Fruit fly (Drosophila melanogaster) whole organism, embryonic: ENCODE results near the gene ND-24.

Experiments used
- BEAF-32 ChIP-seq: fragments of 200-800 bp; sonication (Bioruptor generic); optimal IDR thresholded peaks from 3 replicates; lab custom pipeline; 2017; ENCODE audit warnings: missing biosample characterization, missing genetic modification characterization, mild to moderate bottlenecking, moderate library complexity, missing genetic modification reagents
- C15 ChIP-seq: fragments of 200-800 bp; sonication (Bioruptor generic); IDR thresholded peaks from 3 replicates; pipeline ENCODE4 v1.3.6; 2022; ENCODE audit warnings: missing biosample characterization, missing genetic modification characterization
- CG10267 ChIP-seq: fragments of 200-800 bp; sonication (Bioruptor generic); optimal IDR thresholded peaks from 2 replicates; lab custom pipeline; 2018; ENCODE audit warnings: missing biosample characterization, mild to moderate bottlenecking, missing genetic modification characterization, moderate library complexity
- CG11093 ChIP-seq: fragments of 200-800 bp; sonication (Bioruptor generic); IDR thresholded peaks from 3 replicates; pipeline ENCODE4 v1.3.6; 2022; ENCODE audit warnings: missing biosample characterization, missing genetic modification characterization
- CG12236 ChIP-seq: fragments of 200-800 bp; sonication (Bioruptor generic); optimal IDR thresholded peaks from 2 replicates; lab custom pipeline; 2016; ENCODE audit warnings: missing biosample characterization, missing genetic modification characterization
- CG12744 ChIP-seq: fragments of 200-800 bp; sonication (Bioruptor generic); optimal IDR thresholded peaks from 2 replicates; lab custom pipeline; 2016; ENCODE audit warnings: missing biosample characterization, missing genetic modification characterization
- CG13287 ChIP-seq: fragments of 200-800 bp; sonication (Bioruptor generic); IDR thresholded peaks from 2 replicates; pipeline ENCODE4 v1.3.6; 2022; ENCODE audit warnings: missing biosample characterization, missing genetic modification characterization; ENCODE audit not compliant: partially characterized antibody
- CG13424 ChIP-seq: fragments of 200-800 bp; sonication (Bioruptor generic); optimal IDR thresholded peaks from 2 replicates; lab custom pipeline; 2019; ENCODE audit warnings: missing biosample characterization, mild to moderate bottlenecking, missing genetic modification characterization, moderate library complexity
- CG14710 ChIP-seq: fragments of 200-800 bp; sonication (Bioruptor generic); optimal IDR thresholded peaks from 3 replicates; lab custom pipeline; 2019; ENCODE audit warnings: missing biosample characterization, mild to moderate bottlenecking, missing genetic modification characterization, moderate library complexity
- CG15514 ChIP-seq: fragments of 200-800 bp; sonication (Bioruptor generic); optimal IDR thresholded peaks from 3 replicates; lab custom pipeline; 2017; ENCODE audit warnings: missing biosample characterization, missing genetic modification characterization, mild to moderate bottlenecking, moderate library complexity, missing genetic modification reagents
- CG1603 ChIP-seq: fragments of 200-800 bp; sonication (Bioruptor generic); optimal IDR thresholded peaks from 2 replicates; lab custom pipeline; 2019; ENCODE audit warnings: missing biosample characterization, mild to moderate bottlenecking, missing genetic modification characterization, moderate library complexity
- CG17829 ChIP-seq: fragments of 200-800 bp; optimal IDR thresholded peaks from 2 replicates; lab custom pipeline; 2019; ENCODE audit warnings: missing biosample characterization, mild to moderate bottlenecking, missing genetic modification characterization, moderate library complexity
- CG18764 ChIP-seq: fragments of 200-800 bp; sonication (Bioruptor generic); optimal IDR thresholded peaks from 3 replicates; lab custom pipeline; 2016; ENCODE audit warnings: missing biosample characterization, missing genetic modification characterization
- CG2712 ChIP-seq: fragments of 200-800 bp; optimal IDR thresholded peaks from 3 replicates; lab custom pipeline; 2019; ENCODE audit warnings: missing biosample characterization, mild to moderate bottlenecking, missing genetic modification characterization, moderate library complexity
- CG42726 ChIP-seq: fragments of 200-800 bp; sonication (Bioruptor generic); IDR thresholded peaks from 2 replicates; pipeline ENCODE4 v1.3.6; 2022; ENCODE audit warnings: missing biosample characterization, missing genetic modification characterization; ENCODE audit not compliant: partially characterized antibody
- CG4282 ChIP-seq: fragments of 200-800 bp; sonication (Bioruptor generic); optimal IDR thresholded peaks from 2 replicates; lab custom pipeline; 2016; ENCODE audit warnings: missing biosample characterization, missing genetic modification characterization
- CG4328 ChIP-seq: fragments of 200-800 bp; sonication (Bioruptor generic); optimal IDR thresholded peaks from 3 replicates; lab custom pipeline; 2017; ENCODE audit warnings: missing biosample characterization, missing genetic modification reagents, missing genetic modification characterization
- CG4617 ChIP-seq: fragments of 200-800 bp; sonication (Bioruptor generic); optimal IDR thresholded peaks from 3 replicates; lab custom pipeline; 2016; ENCODE audit warnings: missing biosample characterization, missing genetic modification characterization, borderline replicate concordance
- CG6791 ChIP-seq: fragments of 200-800 bp; sonication (Bioruptor generic); IDR thresholded peaks from 3 replicates; pipeline ENCODE4 v1.3.6; 2022; ENCODE audit warnings: missing biosample characterization, missing genetic modification characterization; ENCODE audit not compliant: partially characterized antibody
- CG7839 ChIP-seq: fragments of 200-800 bp; sonication (Bioruptor generic); optimal IDR thresholded peaks from 3 replicates; lab custom pipeline; 2018; ENCODE audit warnings: missing biosample characterization, mild to moderate bottlenecking, missing genetic modification characterization, moderate library complexity
- CG7987 ChIP-seq: fragments of 200-800 bp; sonication (Bioruptor generic); optimal IDR thresholded peaks from 2 replicates; lab custom pipeline; 2018; ENCODE audit warnings: missing biosample characterization, mild to moderate bottlenecking, missing genetic modification characterization, moderate library complexity
- CG9797 ChIP-seq: fragments of 200-800 bp; sonication (Bioruptor generic); optimal IDR thresholded peaks from 3 replicates; lab custom pipeline; 2018; ENCODE audit warnings: missing biosample characterization, mild to moderate bottlenecking, missing genetic modification characterization
- Dfd ChIP-seq, 2 experiments: fragments of >200 bp; optimal IDR thresholded peaks; 2 replicates each; lab custom pipeline; 2017; ENCODE audit warnings: missing biosample characterization in 2 of 2, missing genetic modification characterization in 2 of 2
- Dp ChIP-seq: fragments of 200-800 bp; sonication (Bioruptor generic); optimal IDR thresholded peaks from 2 replicates; lab custom pipeline; 2018; ENCODE audit warnings: missing biosample characterization, mild to moderate bottlenecking, missing genetic modification characterization, moderate library complexity
- Dref ChIP-seq: fragments of 200-800 bp; sonication (Bioruptor generic); IDR thresholded peaks from 2 replicates; pipeline ENCODE4 v1.3.6; 2022; ENCODE audit warnings: missing biosample characterization, missing genetic modification characterization
- E2f2 ChIP-seq: fragments of 200-800 bp; sonication (Bioruptor generic); IDR thresholded peaks from 2 replicates; pipeline ENCODE4 v1.3.6; 2022; ENCODE audit warnings: missing biosample characterization, missing genetic modification characterization
- Ets97D ChIP-seq: fragments of 200-800 bp; sonication (Bioruptor generic); optimal IDR thresholded peaks from 3 replicates; lab custom pipeline; 2016; ENCODE audit warnings: missing biosample characterization, missing genetic modification characterization
- HLH4C ChIP-seq: fragments of 200-800 bp; sonication (Bioruptor generic); IDR thresholded peaks from 3 replicates; pipeline ENCODE4 v1.3.6; 2022; ENCODE audit warnings: missing biosample characterization, missing genetic modification characterization; ENCODE audit not compliant: partially characterized antibody
- Jarid2 ChIP-seq: fragments of 200-800 bp; sonication (Bioruptor generic); optimal IDR thresholded peaks from 3 replicates; lab custom pipeline; 2017; ENCODE audit warnings: mild to moderate bottlenecking, missing biosample characterization, missing genetic modification reagents, missing genetic modification characterization
- MBD-R2 ChIP-seq: fragments of 200-800 bp; sonication (Bioruptor generic); IDR thresholded peaks from 2 replicates; pipeline ENCODE4 v1.3.6; 2022; ENCODE audit warnings: missing biosample characterization, missing genetic modification characterization
- MESR4 ChIP-seq: fragments of 200-800 bp; sonication (Bioruptor generic); optimal IDR thresholded peaks from 2 replicates; lab custom pipeline; 2018; ENCODE audit warnings: missing biosample characterization, mild to moderate bottlenecking, missing genetic modification characterization, moderate library complexity
- PHDP ChIP-seq: fragments of 200-800 bp; sonication (Bioruptor generic); optimal IDR thresholded peaks from 3 replicates; lab custom pipeline; 2018; ENCODE audit warnings: missing biosample characterization, mild to moderate bottlenecking, missing genetic modification characterization, moderate library complexity
- Scr ChIP-seq: fragments of 200-800 bp; sonication (Bioruptor generic); IDR thresholded peaks from 2 replicates; pipeline ENCODE4 v1.3.6; 2022; ENCODE audit warnings: missing biosample characterization, missing genetic modification characterization; ENCODE audit not compliant: partially characterized antibody
- amos ChIP-seq: fragments of 200-800 bp; sonication (Bioruptor generic); IDR thresholded peaks from 2 replicates; pipeline ENCODE4 v1.3.6; 2022; ENCODE audit warnings: missing biosample characterization, missing genetic modification characterization; ENCODE audit not compliant: partially characterized antibody
- btn ChIP-seq: fragments of 200-800 bp; sonication (Bioruptor generic); optimal IDR thresholded peaks from 2 replicates; lab custom pipeline; 2016; ENCODE audit warnings: missing biosample characterization, missing genetic modification characterization
- chm ChIP-seq: fragments of 200-800 bp; sonication (Bioruptor generic); IDR thresholded peaks from 2 replicates; pipeline ENCODE4 v1.3.6; 2022; ENCODE audit warnings: missing biosample characterization, missing genetic modification characterization
- corto ChIP-seq: fragments of 200-800 bp; sonication (Bioruptor generic); optimal IDR thresholded peaks from 2 replicates; lab custom pipeline; 2016; ENCODE audit warnings: missing biosample characterization, mild to moderate bottlenecking, missing genetic modification characterization, moderate library complexity
- exex ChIP-seq: fragments of 200-800 bp; sonication (Bioruptor generic); optimal IDR thresholded peaks from 4 replicates; lab custom pipeline; 2018; ENCODE audit warnings: missing biosample characterization, mild to moderate bottlenecking, missing genetic modification characterization, moderate library complexity
- gce ChIP-seq: fragments of 200-800 bp; sonication (Bioruptor generic); IDR thresholded peaks from 3 replicates; pipeline ENCODE4 v1.3.6; 2022; ENCODE audit warnings: missing biosample characterization, missing genetic modification characterization
- gfzf ChIP-seq: fragments of 200-800 bp; sonication (Bioruptor generic); optimal IDR thresholded peaks from 2 replicates; lab custom pipeline; 2016; ENCODE audit warnings: missing biosample characterization, mild to moderate bottlenecking, missing genetic modification characterization, moderate library complexity
- onecut ChIP-seq: fragments of 200-800 bp; sonication (Bioruptor generic); IDR thresholded peaks from 2 replicates; pipeline ENCODE4 v1.3.6; 2022; ENCODE audit warnings: missing biosample characterization, missing genetic modification characterization
- phol ChIP-seq: fragments of 200-800 bp; sonication (Bioruptor generic); optimal IDR thresholded peaks from 3 replicates; lab custom pipeline; 2018; ENCODE audit warnings: missing biosample characterization, mild to moderate bottlenecking, missing genetic modification characterization, moderate library complexity
- pita ChIP-seq: fragments of 200-800 bp; sonication (Bioruptor generic); optimal IDR thresholded peaks from 2 replicates; lab custom pipeline; 2017; ENCODE audit warnings: missing biosample characterization, mild to moderate bottlenecking, missing genetic modification characterization
- pzg ChIP-seq: fragments of 200-800 bp; sonication (Bioruptor generic); optimal IDR thresholded peaks from 3 replicates; lab custom pipeline; 2018; ENCODE audit warnings: missing biosample characterization, mild to moderate bottlenecking, missing genetic modification characterization, moderate library complexity
- sc ChIP-seq, 3 experiments: fragments of >200 bp in 2 of 3; fragments of 200-800 bp in 1 of 3; sonication (Bioruptor generic) in 1 of 3; optimal IDR thresholded peaks; 2 replicates in 2 of 3; 3 replicates in 1 of 3; lab custom pipeline; 2017; ENCODE audit warnings: mild to moderate bottlenecking in 1 of 3, missing biosample characterization in 1 of 3, missing genetic modification characterization in 1 of 3, missing genetic modification reagents in 1 of 3
- sens ChIP-seq: fragments of 200-800 bp; sonication (Bioruptor generic); peaks from one replicate; lab custom pipeline; 2016; ENCODE audit warnings: missing biosample characterization, missing genetic modification characterization
- sima ChIP-seq: fragments of 200-800 bp; sonication (Bioruptor generic); optimal IDR thresholded peaks from 2 replicates; lab custom pipeline; 2016; ENCODE audit warnings: missing biosample characterization, missing genetic modification characterization
- stwl ChIP-seq: fragments of 200-800 bp; sonication (Bioruptor generic); optimal IDR thresholded peaks from 3 replicates; lab custom pipeline; 2018; ENCODE audit warnings: missing biosample characterization, mild to moderate bottlenecking, missing genetic modification characterization, moderate library complexity
- wor ChIP-seq: fragments of 200-800 bp; sonication (Bioruptor generic); IDR thresholded peaks from 2 replicates; pipeline ENCODE4 v1.3.6; 2022; ENCODE audit warnings: missing biosample characterization, missing genetic modification characterization
- zen ChIP-seq: fragments of 200-800 bp; sonication (Bioruptor generic); optimal IDR thresholded peaks from 3 replicates; lab custom pipeline; 2018; ENCODE audit warnings: missing biosample characterization, mild to moderate bottlenecking, missing genetic modification characterization, moderate library complexity

Gene ND-24

dm6 chrX:17629317-17629716 lies 2.6 kb upstream of the ND-24 start, which contains the start of gene CG8326:
TSS of gene CG8326 (minus strand) at chrX:17629492.
- TF ChIP-seq onecut (GFP tag; lab: Robert Waterston, UW) (peak; percentile 22; the same call in 1 of the 2 replicates), CG7987 (GFP tag; lab: Kevin White, UChicago) (no peak), MBD-R2 (GFP tag; lab: Robert Waterston, UW) (peak; percentile 49; the same call in 1 of the 2 replicates), CG14710 (tag; lab: Kevin White, UChicago) (peak; percentile 7), CG18764 (GFP tag; lab: Kevin White, UChicago) (no peak), pzg (GFP tag; lab: Kevin White, UChicago) (peak; percentile 52), Dfd (GFP tag; optimal IDR thresholded peaks at IDR 0.05; lab: Kevin White, UChicago) (no peak), CG2712 (no peak), BEAF-32 (peak; percentile 27), wor (GFP tag; lab: Robert Waterston, UW) (no peak), CG17829 (no peak), Dref (no peak), E2f2 (peak; percentile 75), gfzf (GFP tag; lab: Kevin White, UChicago) (peak; percentile 62), stwl (no peak), pita (GFP tag; lab: Kevin White, UChicago) (peak; percentile 22), CG4328 (GFP tag; lab: Kevin White, UChicago) (no peak), CG15514 (peak; percentile 15), exex (tag; lab: Kevin White, UChicago) (peak; percentile 42), CG10267 (tag; lab: Kevin White, UChicago) (peak; percentile 15), CG11093 (GFP tag; lab: Robert Waterston, UW) (no peak), Dp (GFP tag; lab: Kevin White, UChicago) (peak; percentile 69), CG13287 (GFP tag; lab: Robert Waterston, UW) (peak; percentile 15; the same call in 1 of the 2 replicates), C15 (GFP tag; lab: Robert Waterston, UW) (no peak), zen (tag; lab: Kevin White, UChicago) (peak; percentile 4), CG4617 (GFP tag; lab: Kevin White, UChicago) (peak; percentile 19), CG12744 (no peak), MESR4 (GFP tag; lab: Kevin White, UChicago) (peak; percentile 31), CG9797 (GFP tag; lab: Kevin White, UChicago) (peak; percentile 30), btn (GFP tag; lab: Kevin White, UChicago) (no peak), CG1603 (peak; percentile 14)

DNA sequence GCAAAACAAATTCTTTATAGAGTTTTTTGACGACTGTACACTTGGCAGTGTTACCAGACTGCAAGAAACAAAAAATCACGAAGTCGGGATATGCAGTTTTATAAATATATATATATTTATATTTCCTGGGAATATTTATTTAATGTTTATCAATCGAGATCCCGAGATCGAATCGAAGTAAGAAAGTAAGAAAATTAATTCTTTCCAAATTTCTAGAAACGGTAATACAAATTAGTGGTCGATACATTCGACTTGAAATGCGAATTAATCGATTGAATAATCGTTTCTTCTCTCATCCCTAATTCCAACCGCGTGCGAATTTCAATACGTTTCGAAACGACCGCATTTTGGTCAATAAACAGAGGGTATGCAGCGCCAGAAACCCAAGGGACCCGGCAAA lies 4.1 kb downstream of the ND-24 start, which contains the start of the genes CG8289 and CG5800:
Gene CG8289, minus strand, starts transcription at position 44 of the 400 bp plus-strand sequence.
Gene CG5800, plus strand, starts transcription at position 281 of the 400 bp plus-strand sequence.
- TF ChIP-seq Scr (GFP tag; lab: Robert Waterston, UW) (peak; percentile 69), gce (GFP tag; lab: Robert Waterston, UW) (no peak), phol (tag; lab: Kevin White, UChicago) (peak; percentile 38), HLH4C (peak; percentile 37; the same call in 1 of the 3 replicates), sens (GFP tag; lab: Kevin White, UChicago) (peak; percentile 9), amos (GFP tag; lab: Robert Waterston, UW) (peak; percentile 68), sc (optimal IDR thresholded peaks at IDR 0.05; lab: Kevin White, UChicago) (no peak), sc (GFP tag; optimal IDR thresholded peaks at IDR 0.05; lab: Kevin White, UChicago) (no peak), CG6791 (GFP tag; lab: Robert Waterston, UW) (peak; percentile 49; the same call in 1 of the 3 replicates), sima (GFP tag; lab: Kevin White, UChicago) (no peak), Jarid2 (GFP tag; lab: Kevin White, UChicago) (no peak), CG42726 (GFP tag; lab: Robert Waterston, UW) (no peak), CG13424 (tag; lab: Kevin White, UChicago) (peak; percentile 26), chm (no peak), CG4282 (GFP tag; lab: Kevin White, UChicago) (no peak), CG12236 (GFP tag; lab: Kevin White, UChicago) (no peak), CG7839 (tag; lab: Kevin White, UChicago) (no peak), CG4328 (GFP tag; lab: Kevin White, UChicago) (no peak), Ets97D (GFP tag; lab: Kevin White, UChicago) (peak; percentile 19), corto (GFP tag; lab: Kevin White, UChicago) (no peak), PHDP (tag; lab: Kevin White, UChicago) (no peak)
